Fruit fly (Drosophila melanogaster) whole organism, embryonic: ENCODE measurements around the gene Rok.

Source experiments
- BtbVII ChIP-seq: fragments of 200-800 bp; sonication (Bioruptor generic); optimal IDR thresholded peaks from 3 replicates; lab custom pipeline; 2017; ENCODE audit warnings: missing biosample characterization, mild to moderate bottlenecking, missing genetic modification characterization
- CG10147 ChIP-seq: fragments of 200-800 bp; sonication (Bioruptor generic); optimal IDR thresholded peaks from 2 replicates; lab custom pipeline; 2019; ENCODE audit warnings: missing biosample characterization, mild to moderate bottlenecking, missing genetic modification characterization, moderate library complexity
- CG10431 ChIP-seq: fragments of 200-800 bp; sonication (Bioruptor generic); optimal IDR thresholded peaks from 3 replicates; lab custom pipeline; 2018; ENCODE audit warnings: missing biosample characterization, mild to moderate bottlenecking, missing genetic modification characterization
- CG11504 ChIP-seq: fragments of 200-800 bp; sonication (Bioruptor generic); optimal IDR thresholded peaks from 3 replicates; lab custom pipeline; 2019; ENCODE audit warnings: missing biosample characterization, mild to moderate bottlenecking, missing genetic modification characterization, moderate library complexity
- CG12104 ChIP-seq: fragments of 200-800 bp; sonication (Bioruptor generic); optimal IDR thresholded peaks from 3 replicates; lab custom pipeline; 2016; ENCODE audit warnings: missing biosample characterization, missing genetic modification characterization
- CG12769 ChIP-seq: fragments of 200-800 bp; sonication (Bioruptor generic); optimal IDR thresholded peaks from 2 replicates; lab custom pipeline; 2019; ENCODE audit warnings: missing biosample characterization, mild to moderate bottlenecking, missing genetic modification characterization, moderate library complexity
- CG13424 ChIP-seq: fragments of 200-800 bp; sonication (Bioruptor generic); optimal IDR thresholded peaks from 2 replicates; lab custom pipeline; 2019; ENCODE audit warnings: missing biosample characterization, mild to moderate bottlenecking, missing genetic modification characterization, moderate library complexity
- CG13775 ChIP-seq: fragments of 200-800 bp; sonication (Bioruptor generic); optimal IDR thresholded peaks from 3 replicates; lab custom pipeline; 2017; ENCODE audit warnings: missing biosample characterization, mild to moderate bottlenecking, missing genetic modification characterization
- CG1529 ChIP-seq: fragments of 200-800 bp; sonication (Bioruptor generic); optimal IDR thresholded peaks from 3 replicates; lab custom pipeline; 2018; ENCODE audit warnings: missing biosample characterization, missing genetic modification characterization
- CG1602 ChIP-seq: fragments of 200-800 bp; sonication (Bioruptor generic); optimal IDR thresholded peaks from 3 replicates; lab custom pipeline; 2016; ENCODE audit warnings: missing biosample characterization, missing genetic modification characterization
- CG1647 ChIP-seq: fragments of 200-800 bp; sonication (Bioruptor generic); optimal IDR thresholded peaks from 3 replicates; lab custom pipeline; 2016; ENCODE audit warnings: missing biosample characterization, missing genetic modification characterization
- CG16815 ChIP-seq: fragments of 200-800 bp; sonication (Bioruptor generic); optimal IDR thresholded peaks from 3 replicates; lab custom pipeline; 2017; ENCODE audit warnings: missing biosample characterization, mild to moderate bottlenecking, missing genetic modification characterization
- CG18262 ChIP-seq: fragments of 200-800 bp; optimal IDR thresholded peaks from 3 replicates; lab custom pipeline; 2019; ENCODE audit warnings: missing biosample characterization, mild to moderate bottlenecking, missing genetic modification characterization, moderate library complexity
- CG2116 ChIP-seq: fragments of 200-800 bp; sonication (Bioruptor generic); optimal IDR thresholded peaks from 3 replicates; lab custom pipeline; 2018; ENCODE audit warnings: missing biosample characterization, mild to moderate bottlenecking, missing genetic modification characterization
- CG2120 ChIP-seq: fragments of 200-800 bp; sonication (Bioruptor generic); optimal IDR thresholded peaks from 3 replicates; lab custom pipeline; 2016; ENCODE audit warnings: missing biosample characterization, missing genetic modification characterization
- CG2875 ChIP-seq: fragments of 200-800 bp; sonication (Bioruptor generic); optimal IDR thresholded peaks from 2 replicates; lab custom pipeline; 2017; ENCODE audit warnings: missing biosample characterization, mild to moderate bottlenecking, missing genetic modification characterization, missing genetic modification reagents
- CG31388 ChIP-seq: fragments of 200-800 bp; sonication (Bioruptor generic); optimal IDR thresholded peaks from 2 replicates; lab custom pipeline; 2016; ENCODE audit warnings: missing biosample characterization, missing genetic modification characterization
- CG33213 ChIP-seq: fragments of 200-800 bp; sonication (Bioruptor generic); optimal IDR thresholded peaks from 3 replicates; lab custom pipeline; 2016; ENCODE audit warnings: missing biosample characterization, missing genetic modification characterization
- CG6654 ChIP-seq: fragments of 200-800 bp; sonication (Bioruptor generic); optimal IDR thresholded peaks from 2 replicates; lab custom pipeline; 2017; ENCODE audit warnings: missing biosample characterization, mild to moderate bottlenecking, missing genetic modification characterization
- CG7357 ChIP-seq: fragments of 200-800 bp; sonication (Bioruptor generic); IDR thresholded peaks from 3 replicates; pipeline ENCODE4 v1.3.6; 2022; ENCODE audit warnings: missing biosample characterization, missing genetic modification characterization
- CG7556 ChIP-seq: fragments of 200-800 bp; sonication (Bioruptor generic); optimal IDR thresholded peaks from 2 replicates; lab custom pipeline; 2017; ENCODE audit warnings: missing biosample characterization, mild to moderate bottlenecking, missing genetic modification characterization
- CG7786 ChIP-seq: fragments of 200-800 bp; sonication (Bioruptor generic); optimal IDR thresholded peaks from 2 replicates; lab custom pipeline; 2016; ENCODE audit warnings: missing biosample characterization, missing genetic modification characterization
- D19B ChIP-seq: fragments of 200-800 bp; sonication (Bioruptor generic); optimal IDR thresholded peaks from 2 replicates; lab custom pipeline; 2017; ENCODE audit warnings: missing biosample characterization, mild to moderate bottlenecking, missing genetic modification characterization
- Ets97D ChIP-seq: fragments of 200-800 bp; sonication (Bioruptor generic); optimal IDR thresholded peaks from 3 replicates; lab custom pipeline; 2016; ENCODE audit warnings: missing biosample characterization, missing genetic modification characterization
- HLH3B ChIP-seq: fragments of 200-800 bp; sonication (Bioruptor generic); IDR thresholded peaks from 2 replicates; pipeline ENCODE4 v1.3.6; 2022; ENCODE audit warnings: missing biosample characterization, missing genetic modification characterization
- HLH54F ChIP-seq: fragments of 200-800 bp; sonication (Bioruptor generic); optimal IDR thresholded peaks from 3 replicates; lab custom pipeline; 2016; ENCODE audit warnings: missing biosample characterization, missing genetic modification characterization
- Hsf ChIP-seq: fragments of 200-800 bp; sonication (Bioruptor generic); optimal IDR thresholded peaks from 3 replicates; lab custom pipeline; 2016; ENCODE audit warnings: missing biosample characterization, missing genetic modification characterization
- Lpt ChIP-seq: fragments of >200 bp; optimal IDR thresholded peaks from 2 replicates; lab custom pipeline; 2018; ENCODE audit warnings: missing biosample characterization, missing genetic modification characterization
- MESR4 ChIP-seq: fragments of 200-800 bp; sonication (Bioruptor generic); optimal IDR thresholded peaks from 2 replicates; lab custom pipeline; 2018; ENCODE audit warnings: missing biosample characterization, mild to moderate bottlenecking, missing genetic modification characterization, moderate library complexity
- Usf ChIP-seq: fragments of 200-800 bp; sonication (Bioruptor generic); optimal IDR thresholded peaks from 2 replicates; lab custom pipeline; 2017; ENCODE audit warnings: missing genotype, missing biosample characterization, missing genetic modification characterization
- Vsx1 ChIP-seq: fragments of 200-800 bp; sonication (Bioruptor generic); optimal IDR thresholded peaks from 2 replicates; lab custom pipeline; 2017; ENCODE audit warnings: missing biosample characterization, mild to moderate bottlenecking, missing genetic modification characterization, missing genetic modification reagents
- bsh ChIP-seq, 2 experiments: fragments of 200-800 bp; sonication (Bioruptor generic); optimal IDR thresholded peaks; 2 replicates each; lab custom pipeline; 2017 to 2018; ENCODE audit warnings: mild to moderate bottlenecking in 2 of 2, missing biosample characterization in 2 of 2, missing genetic modification characterization in 2 of 2, moderate library complexity in 1 of 2
- chn ChIP-seq: fragments of 200-800 bp; sonication (Bioruptor generic); optimal IDR thresholded peaks from 2 replicates; lab custom pipeline; 2016; ENCODE audit warnings: missing biosample characterization, missing genetic modification characterization
- da ChIP-seq: fragments of 200-800 bp; sonication (Bioruptor generic); optimal IDR thresholded peaks from 2 replicates; lab custom pipeline; 2016; ENCODE audit warnings: missing biosample characterization, missing genetic modification characterization
- dmrt99B ChIP-seq: fragments of 200-800 bp; sonication (Bioruptor generic); optimal IDR thresholded peaks from 2 replicates; lab custom pipeline; 2018; ENCODE audit warnings: missing biosample characterization, mild to moderate bottlenecking, missing genetic modification characterization, moderate library complexity
- ewg ChIP-seq: fragments of 200-800 bp; sonication (Bioruptor generic); optimal IDR thresholded peaks from 3 replicates; lab custom pipeline; 2017; ENCODE audit warnings: mild to moderate bottlenecking, missing biosample characterization, missing genetic modification reagents, missing genetic modification characterization
- exex ChIP-seq: fragments of 200-800 bp; sonication (Bioruptor generic); optimal IDR thresholded peaks from 4 replicates; lab custom pipeline; 2018; ENCODE audit warnings: missing biosample characterization, mild to moderate bottlenecking, missing genetic modification characterization, moderate library complexity
- ftz-f1 ChIP-seq: fragments of 200-800 bp; sonication (Bioruptor generic); optimal IDR thresholded peaks from 2 replicates; lab custom pipeline; 2016; ENCODE audit warnings: missing biosample characterization, missing genetic modification characterization
- gsb-n ChIP-seq: fragments of 200-800 bp; sonication (Bioruptor generic); optimal IDR thresholded peaks from 3 replicates; lab custom pipeline; 2018; ENCODE audit warnings: missing biosample characterization, mild to moderate bottlenecking, missing genetic modification characterization
- insv ChIP-seq, 2 experiments: fragments of 200-800 bp; sonication (Bioruptor generic); optimal IDR thresholded peaks; 3 replicates each; lab custom pipeline; 2016 to 2018; ENCODE audit warnings: missing biosample characterization in 2 of 2, missing genetic modification characterization in 2 of 2
- jumu ChIP-seq: fragments of 200-800 bp; sonication (Bioruptor generic); optimal IDR thresholded peaks from 3 replicates; lab custom pipeline; 2016; ENCODE audit warnings: missing biosample characterization, missing genetic modification characterization
- ken ChIP-seq: fragments of 200-800 bp; sonication (Bioruptor generic); IDR thresholded peaks from 3 replicates; pipeline ENCODE4 v1.3.6; 2022; ENCODE audit warnings: missing biosample characterization, missing genetic modification characterization
- nerfin-2 ChIP-seq: fragments of 200-800 bp; sonication (Bioruptor generic); IDR thresholded peaks from 2 replicates; pipeline ENCODE4 v1.3.6; 2022; ENCODE audit warnings: missing biosample characterization, missing genetic modification characterization; ENCODE audit not compliant: partially characterized antibody
- oc ChIP-seq: fragments of 200-800 bp; sonication (Bioruptor generic); optimal IDR thresholded peaks from 2 replicates; lab custom pipeline; 2018; ENCODE audit warnings: missing biosample characterization, mild to moderate bottlenecking, missing genetic modification characterization, moderate library complexity
- org-1 ChIP-seq: fragments of 200-800 bp; sonication (Bioruptor generic); optimal IDR thresholded peaks from 2 replicates; lab custom pipeline; 2017; ENCODE audit warnings: missing biosample characterization, missing genetic modification characterization
- sens ChIP-seq: fragments of 200-800 bp; sonication (Bioruptor generic); peaks from one replicate; lab custom pipeline; 2016; ENCODE audit warnings: missing biosample characterization, missing genetic modification characterization
- shn ChIP-seq: fragments of 200-800 bp; sonication (Bioruptor generic); optimal IDR thresholded peaks from 3 replicates; lab custom pipeline; 2016; ENCODE audit warnings: missing biosample characterization, missing genetic modification characterization
- slbo ChIP-seq: fragments of 200-800 bp; sonication (Bioruptor generic); IDR thresholded peaks from 2 replicates; pipeline ENCODE4 v1.3.6; 2022; ENCODE audit warnings: missing biosample characterization, missing genetic modification characterization
- trem ChIP-seq: fragments of 200-800 bp; optimal IDR thresholded peaks from 3 replicates; lab custom pipeline; 2019; ENCODE audit warnings: missing biosample characterization, mild to moderate bottlenecking, missing genetic modification characterization, moderate library complexity
- tup ChIP-seq: fragments of 200-800 bp; sonication (Bioruptor generic); optimal IDR thresholded peaks from 2 replicates; lab custom pipeline; 2016; ENCODE audit warnings: missing biosample characterization, mild to moderate bottlenecking, missing genetic modification characterization, moderate library complexity
- z ChIP-seq: fragments of 200-800 bp; sonication (Bioruptor generic); IDR thresholded peaks from 3 replicates; pipeline ENCODE4 v1.3.6; 2022; ENCODE audit warnings: missing biosample characterization, missing genetic modification characterization
- zen2 ChIP-seq: fragments of 200-800 bp; sonication (Bioruptor generic); IDR thresholded peaks from 3 replicates; pipeline ENCODE4 v1.3.6; 2022; ENCODE audit warnings: missing biosample characterization, missing genetic modification characterization; ENCODE audit not compliant: partially characterized antibody

Rok gene

DNA sequence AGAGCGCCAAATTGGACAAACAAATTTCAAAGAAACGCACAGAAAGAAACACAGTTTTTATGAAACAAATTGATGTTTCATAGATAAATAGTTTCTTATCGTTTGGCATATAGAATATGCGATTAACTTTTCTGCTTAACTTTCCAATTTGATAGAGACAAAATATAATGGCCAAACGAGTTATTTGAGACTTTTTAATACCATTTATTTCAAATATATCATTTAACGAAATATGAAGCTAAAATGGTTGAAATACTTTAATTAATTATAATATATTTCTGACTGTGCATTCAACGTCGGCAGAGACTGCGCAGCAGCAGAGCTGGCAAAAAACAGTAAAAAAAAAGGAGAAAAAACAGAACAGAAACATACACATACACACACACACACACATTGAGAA lies 51.6 kb downstream of the Rok start (continued):
- no peak for TF ChIP-seq oc
- no peak for TF ChIP-seq gsb-n
- no peak for TF ChIP-seq chn (GFP tag; lab: Kevin White, UChicago)
- TF ChIP-seq Ets97D (GFP tag; lab: Kevin White, UChicago), result no peak
- no peak for TF ChIP-seq shn (GFP tag; lab: Kevin White, UChicago)
- no peak for TF ChIP-seq tup (GFP tag; lab: Kevin White, UChicago)
- TF ChIP-seq ftz-f1, result no peak
- TF ChIP-seq exex, result no peak
- no peak for TF ChIP-seq Lpt (GFP tag; lab: Kevin White, UChicago)
- TF ChIP-seq z (GFP tag; lab: Robert Waterston, UW), result no peak
- no peak for TF ChIP-seq MESR4
- no peak for TF ChIP-seq CG10147 (GFP tag; lab: Kevin White, UChicago)
- no peak for TF ChIP-seq Usf (GFP tag; lab: Kevin White, UChicago)
- TF ChIP-seq jumu (GFP tag; lab: Kevin White, UChicago), result no peak
- no peak for TF ChIP-seq trem (tag; lab: Kevin White, UChicago)
- no peak for TF ChIP-seq CG2116
- TF ChIP-seq D19B (GFP tag; lab: Kevin White, UChicago), result no peak
- TF ChIP-seq org-1 (GFP tag; lab: Kevin White, UChicago), result no peak
- no peak for TF ChIP-seq CG7786 (GFP tag; lab: Kevin White, UChicago)
- no peak for TF ChIP-seq CG16815 (GFP tag; lab: Kevin White, UChicago)
- peak; percentile 61 for TF ChIP-seq sens (GFP tag; lab: Kevin White, UChicago)
- peak; percentile 45 for TF ChIP-seq dmrt99B (tag; lab: Kevin White, UChicago)
- TF ChIP-seq nerfin-2 (GFP tag; lab: Robert Waterston, UW), result no peak
- no peak for TF ChIP-seq CG12104 (GFP tag; lab: Kevin White, UChicago)
- no peak for TF ChIP-seq CG1602
- peak; percentile 2 for TF ChIP-seq Hsf (GFP tag; lab: Kevin White, UChicago)
- peak; percentile 25 for TF ChIP-seq CG13424 (tag; lab: Kevin White, UChicago)
- no peak for TF ChIP-seq HLH54F (GFP tag; lab: Kevin White, UChicago)
- no peak for TF ChIP-seq bsh (GFP tag; optimal IDR thresholded peaks at IDR 0.05; lab: Kevin White, UChicago)
- no peak for TF ChIP-seq ken (GFP tag; lab: Robert Waterston, UW)
- peak; percentile 1 for TF ChIP-seq BtbVII
- no peak for TF ChIP-seq CG12769 (tag; lab: Kevin White, UChicago)
- TF ChIP-seq ewg (GFP tag; lab: Kevin White, UChicago), result no peak
- TF ChIP-seq CG1529, result no peak
- no peak for TF ChIP-seq slbo (GFP tag; lab: Robert Waterston, UW)
- peak; percentile 9 for TF ChIP-seq CG18262 (tag; lab: Kevin White, UChicago)
- TF ChIP-seq insv (GFP tag; optimal IDR thresholded peaks at IDR 0.05; lab: Kevin White, UChicago), result no peak
- peak; percentile 51 for TF ChIP-seq CG11504
- no peak for TF ChIP-seq CG1647 (GFP tag; lab: Kevin White, UChicago)
- TF ChIP-seq zen2, result no peak
- TF ChIP-seq Vsx1 (GFP tag; lab: Kevin White, UChicago), result no peak
- TF ChIP-seq CG33213 (GFP tag; lab: Kevin White, UChicago), result no peak
- TF ChIP-seq CG2875, result no peak
- no peak for TF ChIP-seq da (GFP tag; lab: Kevin White, UChicago)
- no peak for TF ChIP-seq CG31388 (GFP tag; lab: Kevin White, UChicago)
- TF ChIP-seq CG10431 (GFP tag; lab: Kevin White, UChicago), result no peak
- TF ChIP-seq CG6654 (GFP tag; lab: Kevin White, UChicago), result no peak
- TF ChIP-seq CG7556 (GFP tag; lab: Kevin White, UChicago), result peak; percentile 45
- no peak for TF ChIP-seq HLH3B (GFP tag; lab: Robert Waterston, UW)
- TF ChIP-seq CG13775 (GFP tag; lab: Kevin White, UChicago), result no peak
- no peak for TF ChIP-seq CG7357 (GFP tag; lab: Robert Waterston, UW)
- TF ChIP-seq CG2120 (GFP tag; lab: Kevin White, UChicago), result peak; percentile 43
